Worm (Caenorhabditis elegans) whole organism, L4 larva: Measurements from ENCODE around the gene tmem-231.
"Not testable (repeated sequence)": the region's sequence is repeated elsewhere in the genome, so short reads cannot be mapped to it uniquely, and the experiment has no call there.

Experiments used
- aha-1 ChIP-seq: fragments of 150-350 bp; peaks from one replicate; lab custom pipeline; 2014; ENCODE audit warnings: missing biosample characterization, missing genetic modification characterization
- arid-1 ChIP-seq: fragments of 200-800 bp; sonication (Bioruptor generic); conservative IDR thresholded peaks from 2 replicates; pipeline ENCODE4 v1.3.6; 2022; ENCODE audit warnings: missing genetic modification reagents, missing genetic modification characterization, missing compliant biosample characterization
- dve-1 ChIP-seq: sonication (generic microtip); optimal IDR thresholded peaks from 2 replicates; lab custom pipeline; 2017; ENCODE audit warnings: antibody characterized with exemption, mild to moderate bottlenecking, missing genetic modification characterization, missing compliant biosample characterization; ENCODE audit not compliant: insufficient read depth
- egl-43 ChIP-seq: fragments of 200-800 bp; sonication (Bioruptor generic); IDR thresholded peaks from 2 replicates; pipeline ENCODE4 v1.3.6; 2022; ENCODE audit warnings: missing genetic modification reagents, missing genetic modification characterization, missing compliant biosample characterization
- fkh-10 ChIP-seq: fragments of 150-350 bp; optimal IDR thresholded peaks from 2 replicates; lab custom pipeline; 2014; ENCODE audit warnings: missing biosample characterization, missing genetic modification reagents, missing genetic modification characterization
- lin-38 ChIP-seq: fragments of 200-800 bp; sonication (Bioruptor generic); IDR thresholded peaks from 2 replicates; pipeline ENCODE4 v1.3.6; 2022; ENCODE audit warnings: missing genetic modification reagents, missing genetic modification characterization, missing compliant biosample characterization
- lin-39 ChIP-seq: fragments of 150-350 bp; optimal IDR thresholded peaks from 2 replicates; lab custom pipeline; 2014; ENCODE audit warnings: missing biosample characterization, missing genetic modification reagents, missing genetic modification characterization
- nhr-25 ChIP-seq: sonication (generic microtip); optimal IDR thresholded peaks from 2 replicates; lab custom pipeline; 2017; ENCODE audit warnings: missing genetic modification characterization, mild to moderate bottlenecking, missing compliant biosample characterization, antibody characterized with exemption, moderate library complexity, borderline replicate concordance; ENCODE audit not compliant: insufficient read depth
- skn-1 ChIP-seq: fragments of 150-350 bp; optimal IDR thresholded peaks from 2 replicates; lab custom pipeline; 2014; ENCODE audit warnings: missing biosample characterization, missing genetic modification characterization
- zip-2 ChIP-seq: fragments of 150-350 bp; optimal IDR thresholded peaks from 2 replicates; lab custom pipeline; 2014; ENCODE audit warnings: missing biosample characterization, missing genetic modification characterization

DNA sequence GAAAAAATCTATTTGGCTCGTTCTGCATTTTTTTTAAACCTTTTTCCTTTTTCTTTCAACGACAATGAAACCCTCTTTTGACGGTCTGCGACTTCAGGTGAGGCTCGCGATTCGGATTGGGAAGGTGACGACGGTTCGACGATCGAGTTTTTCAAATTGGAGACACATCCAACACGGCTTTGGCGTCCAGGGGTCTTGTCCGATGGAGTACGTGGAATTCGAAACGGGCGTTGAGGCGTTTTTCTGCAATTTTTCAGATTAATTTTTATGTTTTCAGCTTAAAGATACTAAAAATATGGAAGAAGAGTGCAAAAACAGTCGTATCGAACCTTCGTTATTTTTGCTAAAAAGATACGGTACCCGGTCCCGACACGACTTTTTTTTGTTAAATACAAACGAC lies 37.4 kb upstream of the tmem-231 start, which contains the start of gene D2096.10:
- TF ChIP-seq lin-39 (tag; lab: Kevin White, UChicago); arid-1 (GFP tag; lab: Robert Waterston, UW); zip-2 (tag; lab: Kevin White, UChicago); egl-43 (GFP tag; lab: Robert Waterston, UW); nhr-25; skn-1; dve-1 (tag; lab: Kevin White, UChicago); aha-1 (tag; lab: Kevin White, UChicago); fkh-10 (GFP tag; lab: Kevin White, UChicago); lin-38: not testable (repeated sequence)
